Fruit fly (Drosophila melanogaster): ENCODE data around the gene CG31715.

Gene CG31715

DNA sequence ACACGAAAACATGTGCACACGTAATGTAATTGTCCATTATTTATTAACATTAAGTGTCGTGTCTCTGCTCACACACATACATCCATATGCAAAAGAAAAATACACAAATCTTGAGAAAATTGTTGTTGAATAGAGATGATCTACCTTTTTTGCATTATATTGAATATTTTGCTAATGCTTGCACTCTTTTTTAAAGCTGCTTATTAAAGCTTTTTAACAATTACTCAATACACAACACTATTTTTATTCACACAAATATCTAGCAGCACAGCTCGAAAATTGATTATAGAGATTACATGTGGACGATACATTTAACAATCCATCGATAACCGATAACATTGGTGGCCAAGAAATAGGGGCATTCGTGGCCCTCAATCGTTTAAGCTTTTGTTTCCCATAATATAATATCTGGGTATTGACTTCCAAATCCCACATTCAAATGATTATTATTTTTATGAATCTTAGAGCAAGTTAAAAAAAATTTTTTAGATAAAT, 49.3 kb upstream of the CG31715 start, which contains the start of gene Ufd4 (continued):
- TF ChIP-seq Six4 (GFP tag; optimal IDR thresholded peaks at IDR 0.05) (peak; percentile 29), scrt (GFP tag; optimal IDR thresholded peaks at IDR 0.05) (no peak), CG11723 (GFP tag; optimal IDR thresholded peaks at IDR 0.05) (no peak), CG10979 (tag; optimal IDR thresholded peaks at IDR 0.05) (peak; percentile 64), pfk (GFP tag; optimal IDR thresholded peaks at IDR 0.05) (peak; percentile 47), CHES-1-like (GFP tag; optimal IDR thresholded peaks at IDR 0.05) (peak; percentile 42), maf-S (GFP tag; optimal IDR thresholded peaks at IDR 0.05) (peak; percentile 54), CG4617 (GFP tag; optimal IDR thresholded peaks at IDR 0.05; ENCODE audit: borderline replicate concordance) (peak; percentile 68), exex (tag; optimal IDR thresholded peaks at IDR 0.05) (peak; percentile 53), CG5245 (GFP tag; optimal IDR thresholded peaks at IDR 0.05) (peak; percentile 37), CG1602 (GFP tag; optimal IDR thresholded peaks at IDR 0.05) (peak; percentile 46), Jarid2 (GFP tag; optimal IDR thresholded peaks at IDR 0.05) (no peak), ind (GFP tag; optimal IDR thresholded peaks at IDR 0.05) (peak; percentile 63), Atf-2 (GFP tag; optimal IDR thresholded peaks at IDR 0.05) (peak; percentile 27), dysf (GFP tag; IDR thresholded peaks at IDR 0.05) (no peak; the same call in 2 of the 3 replicates), sima (GFP tag; optimal IDR thresholded peaks at IDR 0.05) (no peak), CG4820 (GFP tag; optimal IDR thresholded peaks at IDR 0.05) (peak; percentile 59), CkIIα-i1 (GFP tag; IDR thresholded peaks at IDR 0.05) (no peak), dati (GFP tag; IDR thresholded peaks at IDR 0.05) (no peak), CG34224 (GFP tag; IDR thresholded peaks at IDR 0.05; ENCODE audit: partially characterized antibody) (peak; percentile 17; the same call in 1 of the 3 replicates), Mes4 (GFP tag; optimal IDR thresholded peaks at IDR 0.05) (peak; percentile 11), cato (GFP tag; optimal IDR thresholded peaks at IDR 0.05; ENCODE audit: borderline replicate concordance) (no peak), hth (optimal IDR thresholded peaks at IDR 0.05) (no peak), CG4424 (GFP tag; optimal IDR thresholded peaks at IDR 0.05) (peak; percentile 74), Side (GFP tag; optimal IDR thresholded peaks at IDR 0.05) (peak; percentile 59), HLH54F (GFP tag; optimal IDR thresholded peaks at IDR 0.05) (peak; percentile 63), MBD-R2 (GFP tag; IDR thresholded peaks at IDR 0.05) (peak; percentile 45; the same call in 1 of the 2 replicates), jumu (GFP tag; optimal IDR thresholded peaks at IDR 0.05) (peak; percentile 36), Vsx1 (GFP tag; optimal IDR thresholded peaks at IDR 0.05) (no peak), en (GFP tag; optimal IDR thresholded peaks at IDR 0.05) (no peak), usp (GFP tag; optimal IDR thresholded peaks at IDR 0.05) (no peak), CG13424 (tag; optimal IDR thresholded peaks at IDR 0.05) (peak; percentile 73), MESR4 (GFP tag; optimal IDR thresholded peaks at IDR 0.05) (peak; percentile 77), CG10267 (tag; optimal IDR thresholded peaks at IDR 0.05) (peak; percentile 74), D (optimal IDR thresholded peaks at IDR 0.05) (no peak), D (GFP tag; optimal IDR thresholded peaks at IDR 0.05) (peak; percentile 26), CG34422 (GFP tag; IDR thresholded peaks at IDR 0.05) (no peak), CG5953 (GFP tag; IDR thresholded peaks at IDR 0.05) (no peak), ems (GFP tag; optimal IDR thresholded peaks at IDR 0.05) (peak; percentile 64), CG4854 (GFP tag; optimal IDR thresholded peaks at IDR 0.05) (peak; percentile 35), CG3995 (GFP tag; optimal IDR thresholded peaks at IDR 0.05) (peak; percentile 49), fd64A (GFP tag; optimal IDR thresholded peaks at IDR 0.05) (no peak), CG8388 (GFP tag; optimal IDR thresholded peaks at IDR 0.05) (peak; percentile 49), CG13775 (GFP tag; optimal IDR thresholded peaks at IDR 0.05) (peak; percentile 34), Dad (GFP tag; optimal IDR thresholded peaks at IDR 0.05) (peak; percentile 54), hkb (optimal IDR thresholded peaks at IDR 0.05) (no peak), hkb (GFP tag; IDR thresholded peaks at IDR 0.05) (peak; percentile 84), CG6175 (GFP tag; IDR thresholded peaks at IDR 0.05) (no peak), CG15696 (tag; optimal IDR thresholded peaks at IDR 0.05) (peak; percentile 65), CG8281 (tag; optimal IDR thresholded peaks at IDR 0.05) (no peak), BEAF-32 (GFP tag; optimal IDR thresholded peaks at IDR 0.05) (peak; percentile 55), wdn (GFP tag; IDR thresholded peaks at IDR 0.05) (0 out of 2 replicates have a peak, but pooled peaks have one; percentile 41)
